Worm (Caenorhabditis elegans): ENCODE results near the gene ubxn-2.

ubxn-2 gene

DNA sequence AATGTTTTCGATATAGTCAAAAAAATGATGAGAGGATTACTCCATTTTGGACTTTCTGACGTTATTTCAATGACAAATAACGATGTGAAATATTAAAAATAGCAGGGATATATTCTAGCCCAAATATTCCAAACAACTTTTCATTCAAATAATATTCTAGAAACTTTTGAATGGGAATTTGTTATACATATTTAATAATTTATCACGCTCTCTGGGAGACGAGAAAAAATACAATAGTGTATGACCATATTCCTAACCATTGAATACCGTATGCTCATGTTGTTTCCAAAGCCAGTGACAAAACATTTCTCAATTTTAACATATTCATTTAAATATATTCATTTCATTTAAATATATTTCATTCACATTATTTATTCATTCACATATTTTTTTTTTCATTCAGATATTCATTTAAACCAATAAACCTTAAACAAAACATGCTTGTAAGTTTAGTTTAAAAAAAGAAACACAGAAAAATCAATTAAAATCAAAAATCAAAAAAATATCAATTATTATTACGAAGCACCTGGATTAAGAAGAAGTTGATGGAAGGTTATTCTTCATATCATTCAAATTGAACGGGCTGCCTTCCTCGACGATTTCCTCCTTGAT is 15.9 kb downstream of the ubxn-2 start (continued):
- peak; percentile 79 for TF ChIP-seq B0336.3 (GFP tag; IDR thresholded peaks at IDR 0.05)
- no peak for TF ChIP-seq F10E7.11 (tag; optimal IDR thresholded peaks at IDR 0.05)
- TF ChIP-seq mel-28 (tag; optimal IDR thresholded peaks at IDR 0.05; ENCODE audit: borderline replicate concordance), result peak; percentile 32
- TF ChIP-seq ztf-6 (GFP tag; IDR thresholded peaks at IDR 0.05), result no peak
- TF ChIP-seq atf-7 (tag; optimal IDR thresholded peaks at IDR 0.05), result peak; percentile 65
- TF ChIP-seq ets-4 (GFP tag; optimal IDR thresholded peaks at IDR 0.05), result peak; percentile 63
- no peak for TF ChIP-seq lag-1 (GFP tag; IDR thresholded peaks at IDR 0.05)
- TF ChIP-seq hlh-12 (tag; optimal IDR thresholded peaks at IDR 0.05), result no peak
- TF ChIP-seq sdz-38 (tag; optimal IDR thresholded peaks at IDR 0.05), result no peak
- no peak for TF ChIP-seq lin-40 (tag; optimal IDR thresholded peaks at IDR 0.05)
- no peak for TF ChIP-seq lsy-27 (tag; optimal IDR thresholded peaks at IDR 0.05; ENCODE audit: borderline replicate concordance, insufficient read depth)
- TF ChIP-seq mxl-1 (tag; optimal IDR thresholded peaks at IDR 0.05), result no peak
- peak; percentile 68; the same call in 1 of the 2 replicates for TF ChIP-seq cebp-1 (GFP tag; IDR thresholded peaks at IDR 0.05)
- peak; percentile 76 for TF ChIP-seq cebp-1 (tag; optimal IDR thresholded peaks at IDR 0.05)
- no peak for TF ChIP-seq attf-3 (GFP tag; conservative IDR thresholded peaks at IDR 0.05)
- TF ChIP-seq attf-5 (GFP tag; optimal IDR thresholded peaks at IDR 0.05), result peak; percentile 67
- peak; percentile 31 for TF ChIP-seq lin-54 (GFP tag; optimal IDR thresholded peaks at IDR 0.05)
- no peak for TF ChIP-seq ZK185.1 (tag; optimal IDR thresholded peaks at IDR 0.05; ENCODE audit: poor library complexity, severe bottlenecking)
- no peak for TF ChIP-seq ztf-25 (GFP tag; IDR thresholded peaks at IDR 0.05)
- peak; percentile 26; the same call in 1 of the 2 replicates for TF ChIP-seq hmg-20 (GFP tag; IDR thresholded peaks at IDR 0.05)
- TF ChIP-seq F33H1.4 (GFP tag; IDR thresholded peaks at IDR 0.05), result no peak
- TF ChIP-seq madf-10 (tag; optimal IDR thresholded peaks at IDR 0.05), result peak; percentile 60
- peak; percentile 26 for TF ChIP-seq ztf-3 (GFP tag; optimal IDR thresholded peaks at IDR 0.05)
- no peak for TF ChIP-seq ceh-91 (GFP tag; IDR thresholded peaks at IDR 0.05)
- TF ChIP-seq tbp1 (GFP tag; optimal IDR thresholded peaks at IDR 0.05), result peak; percentile 46
- TF ChIP-seq C17E4.6 (GFP tag; IDR thresholded peaks at IDR 0.05), result no peak
- TF ChIP-seq tlf-1 (GFP tag; optimal IDR thresholded peaks at IDR 0.05), result peak; percentile 88
- TF ChIP-seq rcor-1 (GFP tag; IDR thresholded peaks at IDR 0.05), result no peak
- TF ChIP-seq ceh-27 (GFP tag; optimal IDR thresholded peaks at IDR 0.05), result no peak
- no peak for TF ChIP-seq dpl-1 (GFP tag; optimal IDR thresholded peaks at IDR 0.05)
- no peak for TF ChIP-seq Y67H2A.10 (GFP tag; conservative IDR thresholded peaks at IDR 0.05)
- TF ChIP-seq F49E8.2 (tag; optimal IDR thresholded peaks at IDR 0.05; ENCODE audit: insufficient read depth), result no peak
- no peak for TF ChIP-seq ztf-18 (tag; optimal IDR thresholded peaks at IDR 0.05)
- no peak for TF ChIP-seq ccch-3 (GFP tag; optimal IDR thresholded peaks at IDR 0.05)
- TF ChIP-seq lin-35 (GFP tag; optimal IDR thresholded peaks at IDR 0.05), result no peak
- TF ChIP-seq F22D6.2 (tag; optimal IDR thresholded peaks at IDR 0.05), result no peak
- TF ChIP-seq K11D2.4 (GFP tag; IDR thresholded peaks at IDR 0.05), result peak; percentile 55
- TF ChIP-seq pbrm-1 (GFP tag; IDR thresholded peaks at IDR 0.05), result 0 out of 2 replicates have a peak, but pooled peaks have one; percentile 49
- no peak for TF ChIP-seq B0035.1 (tag; optimal IDR thresholded peaks at IDR 0.05)
- TF ChIP-seq efl-1 (GFP tag; optimal IDR thresholded peaks at IDR 0.05), result no peak
- no peak for TF ChIP-seq snpc-3.4 (tag; optimal IDR thresholded peaks at IDR 0.05)
- no peak for TF ChIP-seq F55B11.4 (tag; optimal IDR thresholded peaks at IDR 0.05; ENCODE audit: borderline replicate concordance, insufficient read depth)
- TF ChIP-seq aptf-3 (GFP tag; IDR thresholded peaks at IDR 0.05), result no peak
- 0 out of 2 replicates have a peak, but pooled peaks have one; percentile 34 for TF ChIP-seq lir-1 (GFP tag; conservative IDR thresholded peaks at IDR 0.05)
- TF ChIP-seq hrde-1 (tag; optimal IDR thresholded peaks at IDR 0.05; ENCODE audit: borderline replicate concordance), result no peak
- TF ChIP-seq dox-1 (GFP tag; IDR thresholded peaks at IDR 0.05), result no peak; the same call in 1 of the 2 replicates
- peak; percentile 87 for TF ChIP-seq Y53G8AR.9 (GFP tag; conservative IDR thresholded peaks at IDR 0.05)
